Worm (Caenorhabditis elegans): Measurements from ENCODE around the gene T05C12.9.

- no peak for TF ChIP-seq aha-1 (tag)
- TF ChIP-seq Y75B8A.6 (GFP tag; IDR thresholded peaks at IDR 0.05) = no peak
- no peak for TF ChIP-seq ZK546.5 (tag; optimal IDR thresholded peaks at IDR 0.05)
- TF ChIP-seq ceh-82 (tag; optimal IDR thresholded peaks at IDR 0.05) = no peak
Observed at ce11 chrII:8204039-8204438, 11.0 kb upstream of the T05C12.9 start, which contains the start of gene col-76.
